Worm (Caenorhabditis elegans) whole organism, L3 larva: ENCODE data around the gene ccdc-47.

Experiments
- ZK546.5 ChIP-seq: sonication (generic microtip); optimal IDR thresholded peaks from 2 replicates; lab custom pipeline; 2017; ENCODE audit warnings: missing biosample characterization, missing genetic modification characterization
- fkh-10 ChIP-seq: sonication (generic microtip); optimal IDR thresholded peaks from 2 replicates; lab custom pipeline; 2017; ENCODE audit warnings: missing biosample characterization, missing genetic modification reagents, missing genetic modification characterization
- nhr-25 ChIP-seq: sonication (generic microtip); optimal IDR thresholded peaks from 2 replicates; lab custom pipeline; 2017; ENCODE audit warnings: missing biosample characterization, missing genetic modification characterization
- pqm-1 ChIP-seq: fragments of 150-350 bp; optimal IDR thresholded peaks from 2 replicates; lab custom pipeline; 2017; ENCODE audit warnings: missing biosample characterization, missing genetic modification characterization, inconsistent platforms
- sea-2 ChIP-seq: fragments of 150-350 bp; sonication (generic microtip); optimal IDR thresholded peaks from 4 replicates; lab custom pipeline; 2014; ENCODE audit warnings: missing biosample characterization, missing genetic modification reagents, missing genetic modification characterization

DNA sequence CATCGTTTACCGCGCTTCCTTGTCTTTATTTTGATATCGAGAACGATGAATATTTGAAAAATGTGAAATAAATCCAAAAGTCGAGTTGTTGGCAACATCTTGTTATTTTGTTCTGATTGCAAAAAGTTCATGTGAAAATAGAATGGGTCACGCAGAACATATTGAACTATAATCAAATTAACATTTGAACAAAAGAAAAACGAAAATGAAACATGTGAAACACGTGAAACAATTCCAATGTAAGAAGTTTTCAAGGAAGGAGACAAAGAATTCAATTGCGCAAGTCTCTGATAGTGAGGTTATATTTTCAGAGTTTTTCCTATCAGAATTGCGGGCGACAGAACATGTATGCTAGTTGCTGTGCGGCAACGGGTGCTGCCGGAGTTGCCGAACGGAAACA lies 14.7 kb downstream of the ccdc-47 start, which contains the start of gene F37A8.2:
- TF ChIP-seq sea-2 (GFP tag; lab: Kevin White, UChicago) (no peak), pqm-1 (tag; lab: Kevin White, UChicago) (no peak), fkh-10 (GFP tag; lab: Kevin White, UChicago) (no peak), nhr-25 (tag; lab: Kevin White, UChicago) (no peak), ZK546.5 (tag; lab: Kevin White, UChicago) (no peak)
